4 fruit fly cellular contexts compared by ENCODE assay signal in the genomic region with DNA sequence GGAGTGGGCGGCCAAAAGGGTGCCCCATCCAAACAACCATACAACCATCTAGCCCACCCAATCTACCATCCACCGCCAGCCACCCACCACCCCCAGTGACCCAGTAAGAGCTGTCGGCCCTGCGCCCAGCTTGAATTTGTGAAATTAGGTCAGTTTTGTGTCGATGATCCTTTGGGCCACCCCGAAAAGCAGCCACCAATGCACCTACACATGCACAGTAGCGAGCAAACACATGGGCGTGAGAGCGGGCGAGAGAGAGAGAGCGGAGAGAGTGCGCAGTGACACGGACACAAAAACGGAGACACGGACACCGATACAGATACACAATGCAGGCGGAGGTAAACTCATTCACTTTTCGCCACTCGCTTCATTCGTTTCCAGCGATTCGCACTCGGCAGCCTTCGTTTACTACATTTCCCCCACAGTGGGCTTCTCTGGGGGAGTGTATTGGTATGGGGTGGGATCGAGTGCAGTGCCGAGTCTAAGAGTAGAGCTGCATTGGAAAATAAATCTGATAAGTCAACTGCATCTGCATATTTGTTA.
A peak's percentile ranks its signal among the peaks of the same experiment; 100 is the strongest.
TF ChIP-seq lines count a peak whose summit lies in the region.

No protein-coding gene starts in this region.

- TF ChIP-seq CTCF in whole organism, embryonic (GFP tag; optimal IDR thresholded peaks at IDR 0.05; lab: Kevin White, UChicago), result no peak

TF ChIP-seq in whole organism, embryonic, 481 proteins besides CTCF, POLR2A, EP300 and RAD21 (continues in another document):
- no peak for TF ChIP-seq mirr (GFP tag; optimal IDR thresholded peaks at IDR 0.05; lab: Kevin White, UChicago)
- no peak for TF ChIP-seq gcm (GFP tag; optimal IDR thresholded peaks at IDR 0.05; lab: Kevin White, UChicago)
- no peak for TF ChIP-seq CG1233 (GFP tag; optimal IDR thresholded peaks at IDR 0.05; lab: Kevin White, UChicago)
- no peak for TF ChIP-seq Hr3 (GFP tag; optimal IDR thresholded peaks at IDR 0.05; lab: Kevin White, UChicago)
- TF ChIP-seq CG14441 (GFP tag; IDR thresholded peaks at IDR 0.05; lab: Robert Waterston, UW), result no peak
- TF ChIP-seq CG11093 (GFP tag; IDR thresholded peaks at IDR 0.05; lab: Robert Waterston, UW), result no peak
- no peak for TF ChIP-seq Ptx1 (GFP tag; IDR thresholded peaks at IDR 0.05; lab: Robert Waterston, UW)
- TF ChIP-seq abd-A (tag; optimal IDR thresholded peaks at IDR 0.05; lab: Kevin White, UChicago), result peak; percentile 49
- peak; percentile 93 for TF ChIP-seq Deaf1 (tag; optimal IDR thresholded peaks at IDR 0.05; lab: Kevin White, UChicago)
- TF ChIP-seq hkb (optimal IDR thresholded peaks at IDR 0.05; lab: Kevin White, UChicago), result no peak
- TF ChIP-seq hkb (GFP tag; IDR thresholded peaks at IDR 0.05; lab: Robert Waterston, UW), result peak; percentile 42; the same call in 1 of the 2 replicates
- TF ChIP-seq chinmo (GFP tag; IDR thresholded peaks at IDR 0.05; lab: Robert Waterston, UW; ENCODE audit: partially characterized antibody), result peak; percentile 80; the same call in 1 of the 4 replicates
- TF ChIP-seq Blimp-1 (GFP tag; optimal IDR thresholded peaks at IDR 0.05; lab: Kevin White, UChicago), result no peak
- TF ChIP-seq sc (optimal IDR thresholded peaks at IDR 0.05; lab: Kevin White, UChicago), result no peak
- TF ChIP-seq sc (GFP tag; optimal IDR thresholded peaks at IDR 0.05; lab: Kevin White, UChicago), result no peak
- TF ChIP-seq z (GFP tag; IDR thresholded peaks at IDR 0.05; lab: Robert Waterston, UW), result 0 out of 3 replicates have a peak, but pooled peaks have one; percentile 50
- no peak for TF ChIP-seq psq (GFP tag; optimal IDR thresholded peaks at IDR 0.05; lab: Kevin White, UChicago)
- TF ChIP-seq CHES-1-like (GFP tag; optimal IDR thresholded peaks at IDR 0.05; lab: Kevin White, UChicago), result no peak
- no peak for TF ChIP-seq schlank (tag; optimal IDR thresholded peaks at IDR 0.05; lab: Kevin White, UChicago)
- TF ChIP-seq CG34422 (GFP tag; IDR thresholded peaks at IDR 0.05; lab: Robert Waterston, UW), result 0 out of 3 replicates have a peak, but pooled peaks have one; percentile 19
- TF ChIP-seq nerfin-1 (tag; optimal IDR thresholded peaks at IDR 0.05; lab: Kevin White, UChicago), result peak; percentile 67

TF ChIP-seq in whole organism, prepupa, 60 proteins besides CTCF, POLR2A, EP300 and RAD21:
- TF ChIP-seq spab (GFP tag; optimal IDR thresholded peaks at IDR 0.05; lab: Kevin White, UChicago), result no peak
- peak; percentile 26 for TF ChIP-seq Eip78C (GFP tag; lab: Kevin White, UChicago)

TF ChIP-seq in whole organism, pupa, 21 proteins besides CTCF, POLR2A, EP300 and RAD21:
- TF ChIP-seq CG14655 (GFP tag; optimal IDR thresholded peaks at IDR 0.05; lab: Kevin White, UChicago) (no peak), EcR (GFP tag; optimal IDR thresholded peaks at IDR 0.05; lab: Kevin White, UChicago) (peak; percentile 85), Ets98B (GFP tag; IDR thresholded peaks at IDR 0.05; lab: Robert Waterston, UW) (no peak)

TF ChIP-seq in whole organism, wandering third instar larva, 38 proteins besides CTCF, POLR2A, EP300 and RAD21:
- TF ChIP-seq HLH106 (tag; optimal IDR thresholded peaks at IDR 0.05; lab: Kevin White, UChicago) (no peak), jim (GFP tag; optimal IDR thresholded peaks at IDR 0.05; lab: Kevin White, UChicago) (no peak), Hnf4 (GFP tag; optimal IDR thresholded peaks at IDR 0.05; lab: Kevin White, UChicago) (no peak), fru (GFP tag; optimal IDR thresholded peaks at IDR 0.05; lab: Kevin White, UChicago) (no peak), dl (GFP tag; optimal IDR thresholded peaks at IDR 0.05; lab: Kevin White, UChicago; ENCODE audit: insufficient read depth in 1 of 2, partially characterized antibody in 2 of 2) (peak in 1 of 2 experiments; percentile 3), Mio (GFP tag; optimal IDR thresholded peaks at IDR 0.05; lab: Kevin White, UChicago) (no peak), Dif (GFP tag; optimal IDR thresholded peaks at IDR 0.05; lab: Kevin White, UChicago; ENCODE audit: partially characterized antibody) (peak; percentile 31)
